Worm (Caenorhabditis elegans) whole organism, L2 larva: Measurements from ENCODE around the gene F35A5.1.

Source experiments
- F13H6.1 ChIP-seq: sonication (generic microtip); optimal IDR thresholded peaks from 2 replicates; lab custom pipeline; 2016; ENCODE audit warnings: missing genetic modification characterization, missing compliant biosample characterization
- ama-1 ChIP-seq: fragments of 150-350 bp; optimal IDR thresholded peaks from 2 replicates; lab custom pipeline; 2018; ENCODE audit warnings: inconsistent platforms
- ceh-82 ChIP-seq: fragments of 150-350 bp; optimal IDR thresholded peaks from 2 replicates; lab custom pipeline; 2014; ENCODE audit warnings: missing biosample characterization, missing genetic modification characterization
- egl-27 ChIP-seq: sonication (generic microtip); optimal IDR thresholded peaks from 3 replicates; lab custom pipeline; 2017; ENCODE audit warnings: missing biosample characterization, missing genetic modification reagents, missing genetic modification characterization
- lin-39 ChIP-seq: fragments of 150-350 bp; optimal IDR thresholded peaks from 2 replicates; lab custom pipeline; 2014; ENCODE audit warnings: missing biosample characterization, missing genetic modification reagents, missing genetic modification characterization
- lsy-2 ChIP-seq, 2 experiments: fragments of 150-350 bp in 1 of 2; sonication (generic microtip) in 1 of 2; optimal IDR thresholded peaks; 2 replicates each; lab custom pipeline; 2014 to 2017; ENCODE audit warnings: missing biosample characterization in 2 of 2, missing genetic modification characterization in 2 of 2
- mdl-1 ChIP-seq, 2 experiments: fragments of 150-350 bp in 1 of 2; sonication (generic microtip) in 1 of 2; optimal IDR thresholded peaks; 2 replicates each; lab custom pipeline; 2017; ENCODE audit warnings: missing biosample characterization in 2 of 2, missing genetic modification characterization in 2 of 2
- nhr-12 ChIP-seq: fragments of 150-350 bp; optimal IDR thresholded peaks from 2 replicates; lab custom pipeline; 2014; ENCODE audit warnings: missing biosample characterization, missing genetic modification characterization
- nhr-6 ChIP-seq: fragments of 150-350 bp; optimal IDR thresholded peaks from 2 replicates; lab custom pipeline; 2014; ENCODE audit warnings: missing biosample characterization, missing genetic modification characterization
- unc-62 ChIP-seq: fragments of 150-350 bp; optimal IDR thresholded peaks from 2 replicates; lab custom pipeline; 2014; ENCODE audit warnings: missing biosample characterization, missing genetic modification reagents, missing genetic modification characterization
- ztf-1 ChIP-seq: fragments of 200-800 bp; sonication (Bioruptor generic); conservative IDR thresholded peaks from 2 replicates; pipeline ENCODE4 v1.3.6; 2022; ENCODE audit warnings: missing genetic modification characterization, missing compliant biosample characterization

DNA sequence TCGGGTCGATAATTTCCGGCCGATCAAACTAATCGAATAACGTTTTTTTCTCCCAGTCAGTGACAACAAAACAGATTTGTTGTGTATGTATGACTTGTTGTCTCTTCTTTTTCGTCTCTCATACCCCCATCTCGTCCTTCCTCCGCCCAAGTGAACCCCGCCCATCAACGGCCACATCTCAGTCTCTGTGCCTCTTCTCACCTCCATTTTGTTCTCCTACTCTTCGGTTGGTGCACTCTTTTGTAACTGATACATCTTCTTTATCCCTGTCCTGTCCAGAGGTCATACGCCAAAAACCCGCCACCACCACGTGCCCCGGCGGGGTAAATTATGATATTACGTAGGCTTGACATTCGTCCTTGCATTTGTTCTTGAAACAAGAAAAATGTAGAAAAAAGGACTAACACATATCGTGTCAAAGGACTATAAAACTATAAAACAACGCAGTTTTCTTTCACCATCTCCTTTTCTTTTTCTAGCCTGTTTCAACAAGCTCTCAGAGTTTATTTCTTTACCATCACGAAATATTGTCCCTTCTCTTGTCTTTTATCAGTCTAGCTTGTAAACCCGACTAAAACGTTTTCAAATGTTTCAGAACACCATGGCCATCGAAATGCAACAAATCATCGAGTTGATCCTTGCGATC is 19.7 kb upstream of the F35A5.1 start, which contains the start of gene pmpl-1:
- TF ChIP-seq egl-27 (peak; percentile 40), ama-1 (lab: Kevin White, UChicago) (no peak), lsy-2 (tag; optimal IDR thresholded peaks at IDR 0.05; lab: Kevin White, UChicago) (peak in 1 of 2 experiments; percentile 27), ceh-82 (tag; lab: Kevin White, UChicago) (no peak), nhr-12 (no peak), unc-62 (GFP tag; lab: Kevin White, UChicago) (no peak), F13H6.1 (tag; lab: Kevin White, UChicago) (peak; percentile 60), lin-39 (tag; lab: Kevin White, UChicago) (no peak), nhr-6 (tag; lab: Kevin White, UChicago) (no peak), mdl-1 (tag; optimal IDR thresholded peaks at IDR 0.05; lab: Kevin White, UChicago) (peak; percentile 31 to 46), ztf-1 (GFP tag; lab: Robert Waterston, UW) (no peak)
